Fruit fly (Drosophila melanogaster) whole organism, prepupa: ENCODE data around the gene Pfdn5.
A peak's percentile ranks its signal among the peaks of the same experiment; 100 is the strongest.

Source experiments
- Blimp-1 ChIP-seq: fragments of 200-800 bp; sonication (Bioruptor generic); optimal IDR thresholded peaks from 3 replicates; lab custom pipeline; 2017; ENCODE audit warnings: missing biosample characterization, missing genetic modification characterization, mild to moderate bottlenecking, moderate library complexity, missing genetic modification reagents
- CG10669 ChIP-seq: fragments of 200-800 bp; sonication (Bioruptor generic); optimal IDR thresholded peaks from 3 replicates; lab custom pipeline; 2018; ENCODE audit warnings: missing biosample characterization, mild to moderate bottlenecking, missing genetic modification characterization, moderate library complexity
- CG11294 ChIP-seq: fragments of 200-800 bp; sonication (Bioruptor generic); IDR thresholded peaks from 2 replicates; pipeline ENCODE4 v1.3.6; 2022; ENCODE audit warnings: missing biosample characterization, missing genetic modification characterization
- CG11762 ChIP-seq: fragments of 200-800 bp; sonication (Bioruptor generic); optimal IDR thresholded peaks from 3 replicates; lab custom pipeline; 2016; ENCODE audit warnings: missing biosample characterization, missing genetic modification characterization; ENCODE audit not compliant: insufficient read depth
- CG11902 ChIP-seq: fragments of 200-800 bp; sonication (Bioruptor generic); optimal IDR thresholded peaks from 3 replicates; lab custom pipeline; 2016; ENCODE audit warnings: missing biosample characterization, missing genetic modification characterization
- CG15336 ChIP-seq: fragments of 200-800 bp; sonication (Bioruptor generic); IDR thresholded peaks from 2 replicates; pipeline ENCODE4 v1.3.6; 2022; ENCODE audit warnings: missing biosample characterization, missing genetic modification characterization
- CG1621 ChIP-seq: fragments of 200-800 bp; sonication (Bioruptor generic); optimal IDR thresholded peaks from 3 replicates; lab custom pipeline; 2018; ENCODE audit warnings: missing biosample characterization, mild to moderate bottlenecking, missing genetic modification characterization
- CG16779 ChIP-seq: fragments of 200-800 bp; sonication (Bioruptor generic); optimal IDR thresholded peaks from 3 replicates; lab custom pipeline; 2017; ENCODE audit warnings: missing biosample characterization, mild to moderate bottlenecking, missing genetic modification characterization
- CG3032 ChIP-seq: fragments of 200-800 bp; optimal IDR thresholded peaks from 2 replicates; lab custom pipeline; 2019; ENCODE audit warnings: missing biosample characterization, mild to moderate bottlenecking, missing genetic modification characterization, moderate library complexity
- CG31627 ChIP-seq: fragments of 200-800 bp; sonication (Bioruptor generic); optimal IDR thresholded peaks from 3 replicates; lab custom pipeline; 2016; ENCODE audit warnings: missing biosample characterization, missing genetic modification characterization
- CG34406 ChIP-seq: fragments of 200-800 bp; sonication (Bioruptor generic); optimal IDR thresholded peaks from 3 replicates; lab custom pipeline; 2016; ENCODE audit warnings: missing biosample characterization, missing genetic modification characterization
- CG3919 ChIP-seq: fragments of 200-800 bp; sonication (Bioruptor generic); optimal IDR thresholded peaks from 3 replicates; lab custom pipeline; 2016; ENCODE audit warnings: missing biosample characterization, missing genetic modification characterization
- CG4318 ChIP-seq: fragments of 200-800 bp; sonication (Bioruptor generic); optimal IDR thresholded peaks from 3 replicates; lab custom pipeline; 2017; ENCODE audit warnings: missing biosample characterization, mild to moderate bottlenecking, missing genetic modification characterization
- CG6163 ChIP-seq: fragments of 200-800 bp; sonication (Bioruptor generic); IDR thresholded peaks from 3 replicates; pipeline ENCODE4 v1.3.6; 2022; ENCODE audit warnings: missing biosample characterization, missing genetic modification characterization
- CG6276 ChIP-seq: fragments of 200-800 bp; sonication (Bioruptor generic); optimal IDR thresholded peaks from 2 replicates; lab custom pipeline; 2017; ENCODE audit warnings: missing biosample characterization, mild to moderate bottlenecking, missing genetic modification characterization
- CG6808 ChIP-seq: fragments of 200-800 bp; sonication (Bioruptor generic); optimal IDR thresholded peaks from 3 replicates; lab custom pipeline; 2017; ENCODE audit warnings: missing biosample characterization, missing genetic modification characterization, mild to moderate bottlenecking, moderate library complexity, missing genetic modification reagents
- CG6854 ChIP-seq: fragments of 200-800 bp; sonication (Bioruptor generic); optimal IDR thresholded peaks from 2 replicates; lab custom pipeline; 2017; ENCODE audit warnings: missing biosample characterization, mild to moderate bottlenecking, missing genetic modification characterization
- CG7368 ChIP-seq: fragments of 200-800 bp; sonication (Bioruptor generic); optimal IDR thresholded peaks from 3 replicates; lab custom pipeline; 2016; ENCODE audit warnings: missing biosample characterization, missing genetic modification characterization
- CG8119 ChIP-seq: fragments of 200-800 bp; sonication (Bioruptor generic); IDR thresholded peaks from 3 replicates; pipeline ENCODE4 v1.3.6; 2022; ENCODE audit warnings: missing biosample characterization, missing genetic modification characterization
- CG8319 ChIP-seq: fragments of 200-800 bp; sonication (Bioruptor generic); optimal IDR thresholded peaks from 3 replicates; lab custom pipeline; 2016; ENCODE audit warnings: missing biosample characterization, missing genetic modification characterization
- Eip75B ChIP-seq: fragments of 200-800 bp; sonication (Bioruptor generic); optimal IDR thresholded peaks from 3 replicates; lab custom pipeline; 2016; ENCODE audit warnings: missing biosample characterization, missing genetic modification characterization
- Eip78C ChIP-seq: fragments of 200-800 bp; sonication (Bioruptor generic); peaks from one replicate; lab custom pipeline; 2016; ENCODE audit warnings: missing biosample characterization, missing genetic modification characterization
- Eip93F ChIP-seq: fragments of 200-800 bp; sonication (Bioruptor generic); optimal IDR thresholded peaks from 2 replicates; lab custom pipeline; 2016; ENCODE audit warnings: missing biosample characterization, mild to moderate bottlenecking, missing genetic modification characterization
- Ets96B ChIP-seq: fragments of 200-800 bp; optimal IDR thresholded peaks from 2 replicates; lab custom pipeline; 2019; ENCODE audit warnings: missing biosample characterization, mild to moderate bottlenecking, missing genetic modification characterization, moderate library complexity
- Gug ChIP-seq: fragments of 200-800 bp; sonication (Bioruptor generic); IDR thresholded peaks from 2 replicates; pipeline ENCODE4 v1.3.6; 2022; ENCODE audit warnings: missing biosample characterization, missing genetic modification characterization
- Hr38 ChIP-seq: sonication (Bioruptor generic); optimal IDR thresholded peaks from 2 replicates; lab custom pipeline; 2016; ENCODE audit warnings: missing biosample characterization, missing genetic modification characterization
- Hr39 ChIP-seq: fragments of 200-800 bp; sonication (Bioruptor generic); optimal IDR thresholded peaks from 2 replicates; lab custom pipeline; 2016; ENCODE audit warnings: missing biosample characterization, missing genetic modification characterization
- Hr4 ChIP-seq: fragments of 200-800 bp; sonication (Bioruptor generic); optimal IDR thresholded peaks from 3 replicates; lab custom pipeline; 2016; ENCODE audit warnings: missing biosample characterization, missing genetic modification characterization
- Lpt ChIP-seq: fragments of 200-800 bp; sonication (Bioruptor generic); optimal IDR thresholded peaks from 3 replicates; lab custom pipeline; 2016; ENCODE audit warnings: missing biosample characterization, missing genetic modification characterization
- OdsH ChIP-seq: fragments of 200-800 bp; sonication (Bioruptor generic); optimal IDR thresholded peaks from 3 replicates; lab custom pipeline; 2016; ENCODE audit warnings: missing biosample characterization, missing genetic modification characterization
- Smox ChIP-seq: fragments of 200-800 bp; sonication (Bioruptor generic); optimal IDR thresholded peaks from 3 replicates; lab custom pipeline; 2016; ENCODE audit warnings: missing biosample characterization, missing genetic modification characterization
- Sox15 ChIP-seq: fragments of 200-800 bp; sonication (Bioruptor generic); optimal IDR thresholded peaks from 3 replicates; lab custom pipeline; 2016; ENCODE audit warnings: missing biosample characterization, missing genetic modification characterization
- achi ChIP-seq: fragments of 200-800 bp; sonication (Bioruptor generic); optimal IDR thresholded peaks from 3 replicates; lab custom pipeline; 2016; ENCODE audit warnings: missing biosample characterization, missing genetic modification characterization
- acj6 ChIP-seq: fragments of 200-800 bp; sonication (Bioruptor generic); optimal IDR thresholded peaks from 3 replicates; lab custom pipeline; 2016; ENCODE audit warnings: missing biosample characterization, missing genetic modification characterization
- cyc ChIP-seq: fragments of 200-800 bp; sonication (Bioruptor generic); optimal IDR thresholded peaks from 3 replicates; lab custom pipeline; 2016; ENCODE audit warnings: missing biosample characterization, missing genetic modification characterization
- dac ChIP-seq: fragments of 200-800 bp; sonication (Bioruptor generic); optimal IDR thresholded peaks from 2 replicates; lab custom pipeline; 2017; ENCODE audit warnings: missing biosample characterization, mild to moderate bottlenecking, missing genetic modification characterization
- dsx ChIP-seq: fragments of 200-800 bp; optimal IDR thresholded peaks from 3 replicates; lab custom pipeline; 2019; ENCODE audit warnings: missing biosample characterization, mild to moderate bottlenecking, missing genetic modification characterization, moderate library complexity; ENCODE audit not compliant: poor library complexity, severe bottlenecking
- eg ChIP-seq: fragments of 200-800 bp; sonication (Bioruptor generic); IDR thresholded peaks from 3 replicates; pipeline ENCODE4 v1.3.6; 2022; ENCODE audit warnings: missing biosample characterization, missing genetic modification characterization
- esn ChIP-seq: fragments of 200-800 bp; sonication (Bioruptor generic); optimal IDR thresholded peaks from 2 replicates; lab custom pipeline; 2016; ENCODE audit warnings: missing biosample characterization, mild to moderate bottlenecking, missing genetic modification characterization, moderate library complexity
- fd59A ChIP-seq: fragments of 200-800 bp; sonication (Bioruptor generic); optimal IDR thresholded peaks from 2 replicates; lab custom pipeline; 2017; ENCODE audit warnings: missing biosample characterization, mild to moderate bottlenecking, missing genetic modification characterization, missing genetic modification reagents
- fd85E ChIP-seq: fragments of 200-800 bp; sonication (Bioruptor generic); optimal IDR thresholded peaks from 3 replicates; lab custom pipeline; 2016; ENCODE audit warnings: missing biosample characterization, missing genetic modification characterization
- fkh ChIP-seq: fragments of 200-800 bp; sonication (Bioruptor generic); optimal IDR thresholded peaks from 3 replicates; lab custom pipeline; 2017; ENCODE audit warnings: missing biosample characterization, mild to moderate bottlenecking, missing genetic modification characterization, moderate library complexity
- lz ChIP-seq: fragments of 200-800 bp; sonication (Bioruptor generic); optimal IDR thresholded peaks from 3 replicates; lab custom pipeline; 2016; ENCODE audit warnings: missing biosample characterization, missing genetic modification characterization
- net ChIP-seq: fragments of 200-800 bp; sonication (Bioruptor generic); optimal IDR thresholded peaks from 3 replicates; lab custom pipeline; 2016; ENCODE audit warnings: missing biosample characterization, missing genetic modification characterization
- pdm3 ChIP-seq: fragments of 200-800 bp; sonication (Bioruptor generic); optimal IDR thresholded peaks from 3 replicates; lab custom pipeline; 2016; ENCODE audit warnings: missing biosample characterization, missing genetic modification characterization
- salr ChIP-seq, 2 experiments: fragments of 200-800 bp; sonication (Bioruptor generic); optimal IDR thresholded peaks; 3 replicates each; lab custom pipeline; 2016 to 2018; ENCODE audit warnings: missing biosample characterization in 2 of 2, missing genetic modification characterization in 2 of 2, mild to moderate bottlenecking in 1 of 2
- ss ChIP-seq, 2 experiments: fragments of 200-800 bp; sonication (Bioruptor generic); optimal IDR thresholded peaks; 2 replicates in 1 of 2; 3 replicates in 1 of 2; lab custom pipeline; 2017 to 2018; ENCODE audit warnings: mild to moderate bottlenecking in 2 of 2, missing biosample characterization in 2 of 2, missing genetic modification characterization in 2 of 2, moderate library complexity in 1 of 2
- svp ChIP-seq: fragments of 200-800 bp; sonication (Bioruptor generic); peaks from one replicate; lab custom pipeline; 2016; ENCODE audit warnings: missing biosample characterization, missing genetic modification characterization
- topi ChIP-seq: fragments of 200-800 bp; sonication (Bioruptor generic); optimal IDR thresholded peaks from 3 replicates; lab custom pipeline; 2016; ENCODE audit warnings: missing biosample characterization, missing genetic modification characterization
- vri ChIP-seq: fragments of 200-800 bp; sonication (Bioruptor generic); optimal IDR thresholded peaks from 3 replicates; lab custom pipeline; 2016; ENCODE audit warnings: missing biosample characterization, mild to moderate bottlenecking, missing genetic modification characterization

Pfdn5 gene

DNA sequence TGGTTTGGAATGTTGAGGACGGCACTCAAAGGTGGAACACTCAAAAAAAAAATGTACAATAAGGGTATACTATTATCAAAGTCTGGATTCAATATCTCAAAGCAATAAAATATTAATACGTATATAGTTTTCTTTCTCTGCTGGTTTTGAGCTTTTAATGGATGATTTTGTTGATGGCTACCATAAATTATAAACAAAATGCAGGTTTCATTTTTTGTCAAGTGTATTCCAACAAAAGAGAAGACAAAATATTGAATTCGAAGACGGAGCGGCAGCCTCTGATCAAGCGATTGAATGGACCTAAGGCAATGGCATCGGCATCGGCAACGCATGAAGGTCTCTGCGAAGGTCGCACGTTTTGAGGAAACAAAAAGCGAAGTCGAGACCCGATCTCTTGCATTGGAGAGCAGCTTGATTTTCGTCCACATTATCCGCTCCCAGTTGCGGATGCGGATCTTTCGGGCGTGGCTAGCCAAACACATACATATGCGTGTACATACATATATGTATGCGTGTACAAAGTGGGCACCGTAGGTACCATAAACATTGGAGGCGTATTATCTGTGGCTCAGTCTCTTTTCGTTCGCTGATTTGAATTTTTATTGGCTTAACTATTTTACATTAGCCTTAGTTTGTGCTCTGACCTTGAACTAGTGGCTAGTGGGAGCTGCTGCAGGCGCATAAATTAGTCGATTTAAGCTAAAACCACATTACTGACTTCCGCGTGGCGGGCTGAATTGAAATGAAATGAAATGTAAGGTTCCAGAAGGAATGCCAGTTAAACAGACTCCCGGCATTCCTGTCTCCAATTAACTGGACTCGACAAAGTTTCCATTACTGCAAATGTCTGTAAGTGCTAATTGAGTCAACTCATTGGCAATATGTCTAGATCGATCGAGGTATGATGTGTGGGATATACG is 49.9 kb downstream of the Pfdn5 start:
- TF ChIP-seq CG1621 (tag; lab: Kevin White, UChicago) (peak; percentile 77), Eip75B (GFP tag; lab: Kevin White, UChicago) (peak; percentile 82), CG16779 (peak; percentile 32), CG4318 (GFP tag; lab: Kevin White, UChicago) (no peak), Blimp-1 (no peak), CG11294 (GFP tag; lab: Robert Waterston, UW) (no peak), CG8119 (GFP tag; lab: Robert Waterston, UW) (no peak), Hr39 (GFP tag; lab: Kevin White, UChicago) (peak; percentile 34), CG15336 (GFP tag; lab: Robert Waterston, UW) (no peak), fkh (GFP tag; lab: Kevin White, UChicago) (no peak), CG31627 (GFP tag; lab: Kevin White, UChicago) (peak; percentile 28), svp (GFP tag; lab: Kevin White, UChicago) (peak; percentile 83), topi (GFP tag; lab: Kevin White, UChicago) (peak; percentile 50), Lpt (GFP tag; lab: Kevin White, UChicago) (no peak), dsx (peak; percentile 79), CG7368 (peak; percentile 74), Sox15 (peak; percentile 57), Ets96B (tag; lab: Kevin White, UChicago) (peak; percentile 85), salr (GFP tag; optimal IDR thresholded peaks at IDR 0.05; lab: Kevin White, UChicago) (peak in 1 of 2 experiments; percentile 66), CG6808 (GFP tag; lab: Kevin White, UChicago) (peak; percentile 80), Eip93F (GFP tag; lab: Kevin White, UChicago) (no peak), fd85E (GFP tag; lab: Kevin White, UChicago) (peak; percentile 3), achi (GFP tag; lab: Kevin White, UChicago) (peak; percentile 71), ss (GFP tag; optimal IDR thresholded peaks at IDR 0.05; lab: Kevin White, UChicago) (peak; percentile 71 to 73), lz (GFP tag; lab: Kevin White, UChicago) (peak; percentile 32), CG3032 (tag; lab: Kevin White, UChicago) (peak; percentile 82), eg (no peak), pdm3 (GFP tag; lab: Kevin White, UChicago) (peak; percentile 71), CG6854 (GFP tag; lab: Kevin White, UChicago) (no peak), Hr4 (GFP tag; lab: Kevin White, UChicago) (peak; percentile 18), CG6276 (no peak), dac (no peak), esn (GFP tag; lab: Kevin White, UChicago) (peak; percentile 51), OdsH (GFP tag; lab: Kevin White, UChicago) (peak; percentile 66), CG11902 (GFP tag; lab: Kevin White, UChicago) (peak; percentile 54), cyc (GFP tag; lab: Kevin White, UChicago) (peak; percentile 49), net (GFP tag; lab: Kevin White, UChicago) (peak; percentile 46), vri (GFP tag; lab: Kevin White, UChicago) (peak; percentile 8), CG3919 (GFP tag; lab: Kevin White, UChicago) (peak; percentile 79), CG10669 (GFP tag; lab: Kevin White, UChicago) (peak; percentile 79), Hr38 (GFP tag; lab: Kevin White, UChicago) (no peak), CG34406 (GFP tag; lab: Kevin White, UChicago) (peak; percentile 72), CG8319 (peak; percentile 44), Eip78C (GFP tag; lab: Kevin White, UChicago) (peak; percentile 94), fd59A (GFP tag; lab: Kevin White, UChicago) (peak; percentile 73), CG11762 (GFP tag; lab: Kevin White, UChicago) (peak; percentile 58), acj6 (peak; percentile 65), CG6163 (peak; percentile 82), Gug (GFP tag; lab: Robert Waterston, UW) (no peak), Smox (GFP tag; lab: Kevin White, UChicago) (no peak)
